Worm (Caenorhabditis elegans): ENCODE data around the gene cog-1.

DNA sequence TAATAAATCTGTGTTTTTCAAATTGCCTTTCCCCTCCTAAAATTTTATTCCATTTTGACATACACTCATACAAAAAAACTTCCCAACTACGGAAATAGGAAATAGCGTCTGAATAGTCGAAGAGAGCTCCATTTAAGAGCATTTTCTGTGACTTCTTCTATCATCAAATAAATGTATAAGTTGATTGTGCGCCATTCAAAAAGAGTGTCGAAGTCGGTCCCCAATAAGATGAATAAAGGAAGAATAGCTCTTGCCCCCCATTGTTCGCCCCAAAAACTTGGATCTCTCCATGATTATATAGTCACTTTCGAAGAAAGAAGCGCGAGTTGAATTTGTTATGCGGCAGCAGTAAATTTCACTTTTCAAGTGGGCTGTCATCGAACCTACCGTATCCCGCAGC is 9.8 kb upstream of the cog-1 start:
- TF ChIP-seq him-1 (tag; optimal IDR thresholded peaks at IDR 0.05) (no peak), W03F9.2 (tag; optimal IDR thresholded peaks at IDR 0.05) (no peak), dao-5 (tag; optimal IDR thresholded peaks at IDR 0.05) (no peak)

Measured in whole organism, L4/young adult.